Worm (Caenorhabditis elegans) whole organism, mixed stage, embryonic: Measurements from ENCODE around the gene sra-2.

Experiments
- blmp-1 ChIP-seq: fragments of 150-350 bp; optimal IDR thresholded peaks from 2 replicates; lab custom pipeline; 2014; ENCODE audit warnings: missing biosample characterization, missing genetic modification characterization
- ces-1 ChIP-seq: fragments of 150-350 bp; optimal IDR thresholded peaks from 2 replicates; lab custom pipeline; 2014; ENCODE audit warnings: missing biosample characterization, missing genetic modification reagents, missing genetic modification characterization
- cnd-1 ChIP-seq: fragments of 200-800 bp; sonication (Bioruptor generic); optimal IDR thresholded peaks from 2 replicates; lab custom pipeline; 2018; ENCODE audit warnings: mild to moderate bottlenecking, missing genetic modification characterization, missing compliant biosample characterization
- lin-13 ChIP-seq: fragments of 150-350 bp; optimal IDR thresholded peaks from 2 replicates; lab custom pipeline; 2014; ENCODE audit warnings: missing biosample characterization, missing genetic modification characterization
- lsy-2 ChIP-seq: fragments of 150-350 bp; optimal IDR thresholded peaks from 2 replicates; lab custom pipeline; 2014; ENCODE audit warnings: missing biosample characterization, missing genetic modification characterization
- mep-1 ChIP-seq: fragments of 150-350 bp; optimal IDR thresholded peaks from 2 replicates; lab custom pipeline; 2017; ENCODE audit warnings: missing biosample characterization, missing genetic modification reagents, missing genetic modification characterization, inconsistent platforms
- nhr-12 ChIP-seq: fragments of 150-350 bp; optimal IDR thresholded peaks from 2 replicates; lab custom pipeline; 2014; ENCODE audit warnings: missing biosample characterization, missing genetic modification characterization
- nhr-237 ChIP-seq: fragments of 150-350 bp; optimal IDR thresholded peaks from 2 replicates; lab custom pipeline; 2014; ENCODE audit warnings: missing biosample characterization, missing genetic modification characterization
- nhr-28 ChIP-seq: fragments of 150-350 bp; optimal IDR thresholded peaks from 2 replicates; lab custom pipeline; 2014; ENCODE audit warnings: missing biosample characterization, missing genetic modification characterization
- nhr-76 ChIP-seq: sonication (generic microtip); optimal IDR thresholded peaks from 2 replicates; lab custom pipeline; 2017; ENCODE audit warnings: missing biosample characterization, missing genetic modification characterization
- sptf-1 ChIP-seq: sonication (generic microtip); optimal IDR thresholded peaks from 2 replicates; lab custom pipeline; 2017; ENCODE audit warnings: mild to moderate bottlenecking, missing genetic modification characterization, moderate library complexity, missing compliant biosample characterization
- unc-39 ChIP-seq: fragments of 150-350 bp; optimal IDR thresholded peaks from 2 replicates; lab custom pipeline; 2014; ENCODE audit warnings: missing biosample characterization, missing genetic modification characterization
- ztf-11 ChIP-seq: fragments of 150-350 bp; optimal IDR thresholded peaks from 2 replicates; lab custom pipeline; 2014; ENCODE audit warnings: missing biosample characterization, missing genetic modification characterization

DNA sequence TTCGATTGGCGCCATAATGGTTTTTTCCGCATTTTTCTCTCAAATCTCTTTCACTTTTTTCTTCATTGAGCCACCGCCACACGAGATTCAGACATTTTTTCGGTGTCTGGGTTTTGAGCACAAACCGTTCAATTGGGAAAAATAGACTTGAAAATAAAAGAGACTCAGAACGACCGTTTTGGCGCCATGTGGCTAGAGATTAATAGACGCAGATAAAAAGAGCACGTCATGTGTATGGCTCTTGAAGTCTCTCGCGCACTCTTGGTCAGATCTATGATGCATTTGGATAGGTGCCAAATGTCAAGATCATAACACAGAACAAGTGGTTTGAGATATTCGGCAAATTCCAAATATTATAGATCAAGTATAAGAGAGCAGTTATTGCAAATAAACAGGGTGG, 47.2 kb upstream of the sra-2 start:
- TF ChIP-seq nhr-237 (tag; lab: Kevin White, UChicago) = no peak
- no peak for TF ChIP-seq nhr-28 (tag; lab: Kevin White, UChicago)
- no peak for TF ChIP-seq unc-39 (tag; lab: Kevin White, UChicago)
- TF ChIP-seq ztf-11 = no peak
- TF ChIP-seq sptf-1 = no peak
- no peak for TF ChIP-seq blmp-1 (tag; lab: Kevin White, UChicago)
- no peak for TF ChIP-seq cnd-1 (tag; lab: Kevin White, UChicago)
- TF ChIP-seq lsy-2 (tag; lab: Kevin White, UChicago) = no peak
- no peak for TF ChIP-seq mep-1 (tag; lab: Kevin White, UChicago)
- no peak for TF ChIP-seq ces-1 (GFP tag; lab: Kevin White, UChicago)
- TF ChIP-seq nhr-12 (tag; lab: Kevin White, UChicago) = no peak
- no peak for TF ChIP-seq lin-13 (tag; lab: Kevin White, UChicago)
- TF ChIP-seq nhr-76 (tag; lab: Kevin White, UChicago) = no peak
